Worm (Caenorhabditis elegans): Measurements from ENCODE around the gene F02C9.2.

ce11 chrV:3165438-3165837 lies 31.9 kb downstream of the F02C9.2 start, which contains the start of gene C36C5.14:
- TF ChIP-seq mcd-1 (GFP tag; IDR thresholded peaks at IDR 0.05), result no peak
- no peak for TF ChIP-seq D2030.7 (GFP tag; IDR thresholded peaks at IDR 0.05)
- no peak for TF ChIP-seq T07F8.4 (tag; optimal IDR thresholded peaks at IDR 0.05)
- no peak for TF ChIP-seq ceh-100 (GFP tag; IDR thresholded peaks at IDR 0.05)
- TF ChIP-seq hmg-1.2 (GFP tag; IDR thresholded peaks at IDR 0.05), result no peak

All from whole organism, young adult.